Fruit fly (Drosophila melanogaster): Measurements from ENCODE around the gene ATPsyndelta.

ATPsyndelta gene

DNA sequence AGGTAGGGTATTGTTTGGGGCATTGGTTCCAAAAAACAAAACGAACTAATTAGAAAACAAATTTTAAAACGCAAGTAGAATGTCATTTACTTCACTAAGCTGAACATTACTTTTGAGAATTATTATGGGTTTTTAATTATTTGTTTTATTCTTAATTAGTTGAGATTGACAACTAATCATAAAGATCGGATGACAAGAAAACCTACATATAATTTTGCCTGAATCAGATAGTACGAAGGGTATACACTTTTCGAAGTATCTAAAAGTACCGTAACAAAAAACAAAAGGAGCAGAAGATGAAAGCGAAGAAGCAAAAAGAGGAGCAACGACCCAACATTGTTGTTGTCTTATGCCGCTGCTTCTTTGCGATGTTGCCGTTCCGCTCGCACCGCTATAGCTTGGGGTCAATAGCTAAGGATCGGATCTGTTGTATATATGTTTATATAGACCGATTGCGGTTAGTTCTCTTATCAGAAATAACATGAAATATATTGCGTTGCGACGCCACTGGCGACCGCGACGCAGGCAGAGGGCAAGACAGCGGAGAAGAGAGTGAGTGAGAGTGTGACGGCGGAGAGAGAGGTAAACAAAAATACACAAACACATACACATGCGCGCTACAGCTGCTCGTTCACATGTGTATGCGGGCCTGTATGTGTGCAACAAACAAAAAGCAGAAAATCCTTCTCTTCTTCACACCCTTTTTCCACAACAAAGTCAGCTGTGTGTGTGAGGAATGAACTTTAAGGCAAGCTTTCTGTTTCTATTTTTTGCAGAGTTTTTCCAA is 1.4 kb upstream of the ATPsyndelta start (continued):
- TF ChIP-seq CG11696 (GFP tag; IDR thresholded peaks at IDR 0.05) = no peak
- TF ChIP-seq Atf3 (GFP tag; optimal IDR thresholded peaks at IDR 0.05) = peak; percentile 25
- no peak for TF ChIP-seq Optix (GFP tag; IDR thresholded peaks at IDR 0.05)
- TF ChIP-seq crp (GFP tag; optimal IDR thresholded peaks at IDR 0.05) = peak in 1 of 2 experiments; percentile 68
- no peak for TF ChIP-seq fru (optimal IDR thresholded peaks at IDR 0.05)
- no peak for TF ChIP-seq yki (optimal IDR thresholded peaks at IDR 0.05)
- peak; percentile 20 for TF ChIP-seq CG12104 (GFP tag; optimal IDR thresholded peaks at IDR 0.05)
- no peak for TF ChIP-seq CG7928 (GFP tag; optimal IDR thresholded peaks at IDR 0.05)
- TF ChIP-seq CG34224 (GFP tag; IDR thresholded peaks at IDR 0.05; ENCODE audit: partially characterized antibody) = peak; percentile 39
- no peak for TF ChIP-seq CG42726 (GFP tag; IDR thresholded peaks at IDR 0.05; ENCODE audit: partially characterized antibody)
- no peak for TF ChIP-seq CG3726 (GFP tag; IDR thresholded peaks at IDR 0.05)
- no peak for TF ChIP-seq sima (GFP tag; optimal IDR thresholded peaks at IDR 0.05)
- no peak for TF ChIP-seq fd102C (GFP tag; optimal IDR thresholded peaks at IDR 0.05)
- TF ChIP-seq CG11695 (GFP tag; IDR thresholded peaks at IDR 0.05) = 0 out of 3 replicates have a peak, but pooled peaks have one; percentile 23
- TF ChIP-seq Mes4 (GFP tag; optimal IDR thresholded peaks at IDR 0.05) = no peak
- TF ChIP-seq CG15479 (GFP tag; optimal IDR thresholded peaks at IDR 0.05) = no peak
- peak; percentile 15 for TF ChIP-seq fu2 (GFP tag; optimal IDR thresholded peaks at IDR 0.05)
- TF ChIP-seq CG32772 (GFP tag; IDR thresholded peaks at IDR 0.05) = no peak
- TF ChIP-seq ATbp (GFP tag; optimal IDR thresholded peaks at IDR 0.05) = peak; percentile 44
- TF ChIP-seq vvl (GFP tag; IDR thresholded peaks at IDR 0.05) = peak; percentile 65
- TF ChIP-seq psq (GFP tag; optimal IDR thresholded peaks at IDR 0.05) = no peak
- peak; percentile 72 for TF ChIP-seq CG4360 (GFP tag; IDR thresholded peaks at IDR 0.05)
- peak; percentile 16 for TF ChIP-seq chn (GFP tag; optimal IDR thresholded peaks at IDR 0.05)
- no peak for TF ChIP-seq CG3065 (GFP tag; optimal IDR thresholded peaks at IDR 0.05)
- no peak for TF ChIP-seq pfk (GFP tag; optimal IDR thresholded peaks at IDR 0.05)
- TF ChIP-seq CG15696 (tag; optimal IDR thresholded peaks at IDR 0.05) = peak; percentile 21
- peak; percentile 71 for TF ChIP-seq Fer3 (tag; optimal IDR thresholded peaks at IDR 0.05)
- peak; percentile 47; the same call in 1 of the 2 replicates for TF ChIP-seq Atf6 (GFP tag; IDR thresholded peaks at IDR 0.05)
- peak; percentile 75 for TF ChIP-seq Drgx (GFP tag; IDR thresholded peaks at IDR 0.05)
- no peak for TF ChIP-seq run (tag; optimal IDR thresholded peaks at IDR 0.05)
- peak; percentile 25 for TF ChIP-seq ems (GFP tag; optimal IDR thresholded peaks at IDR 0.05)
- TF ChIP-seq Fer2 (tag; optimal IDR thresholded peaks at IDR 0.05) = no peak
- peak; percentile 81 for TF ChIP-seq Med (GFP tag)
- TF ChIP-seq Hmr (GFP tag; optimal IDR thresholded peaks at IDR 0.05) = peak; percentile 70
- peak; percentile 65 for TF ChIP-seq CG7556 (GFP tag; optimal IDR thresholded peaks at IDR 0.05)
- TF ChIP-seq CrebB (tag; optimal IDR thresholded peaks at IDR 0.05) = no peak
- TF ChIP-seq CG16813 (GFP tag; IDR thresholded peaks at IDR 0.05; ENCODE audit: partially characterized antibody) = no peak
- TF ChIP-seq gt (GFP tag; IDR thresholded peaks at IDR 0.05) = no peak
- no peak for TF ChIP-seq Dll (GFP tag; IDR thresholded peaks at IDR 0.05; ENCODE audit: partially characterized antibody)
- TF ChIP-seq CoRest (tag; optimal IDR thresholded peaks at IDR 0.05) = peak; percentile 79
- 0 out of 2 replicates have a peak, but pooled peaks have one; percentile 4 for TF ChIP-seq wdn (GFP tag; IDR thresholded peaks at IDR 0.05)
- TF ChIP-seq Rx (GFP tag; IDR thresholded peaks at IDR 0.05) = no peak
- no peak for TF ChIP-seq pita (GFP tag; optimal IDR thresholded peaks at IDR 0.05)
- TF ChIP-seq Usf (GFP tag; optimal IDR thresholded peaks at IDR 0.05) = peak; percentile 9
- no peak for TF ChIP-seq cad (GFP tag; optimal IDR thresholded peaks at IDR 0.05)
- no peak for TF ChIP-seq CG4404 (GFP tag; IDR thresholded peaks at IDR 0.05)
- no peak for TF ChIP-seq gcm2 (GFP tag; optimal IDR thresholded peaks at IDR 0.05)
- no peak for TF ChIP-seq CG8944 (GFP tag; optimal IDR thresholded peaks at IDR 0.05)
- no peak for TF ChIP-seq Nf-YA (GFP tag; IDR thresholded peaks at IDR 0.05)
- TF ChIP-seq CG10462 (GFP tag; optimal IDR thresholded peaks at IDR 0.05) = no peak
- TF ChIP-seq twi (tag; optimal IDR thresholded peaks at IDR 0.05) = no peak

All from whole organism, embryonic.